Worm (Caenorhabditis elegans) whole organism, late embryonic: Measurements from ENCODE around the gene K05F1.6.

Experiments
- C08G9.2 ChIP-seq: sonication (generic microtip); optimal IDR thresholded peaks from 2 replicates; lab custom pipeline; 2016; ENCODE audit warnings: mild to moderate bottlenecking, missing genetic modification characterization, moderate library complexity, missing compliant biosample characterization
- F13H6.1 ChIP-seq: sonication (generic microtip); optimal IDR thresholded peaks from 2 replicates; lab custom pipeline; 2016; ENCODE audit warnings: missing genetic modification characterization, missing compliant biosample characterization
- K02D7.2 ChIP-seq: sonication (generic microtip); optimal IDR thresholded peaks from 2 replicates; lab custom pipeline; 2017; ENCODE audit warnings: mild to moderate bottlenecking, missing genetic modification characterization, missing compliant biosample characterization
- ceh-19 ChIP-seq: fragments of 200-800 bp; sonication (Bioruptor generic); optimal IDR thresholded peaks from 2 replicates; lab custom pipeline; 2018; ENCODE audit warnings: mild to moderate bottlenecking, missing genetic modification characterization, missing compliant biosample characterization
- ceh-30 ChIP-seq: fragments of 150-350 bp; optimal IDR thresholded peaks from 2 replicates; lab custom pipeline; 2014; ENCODE audit warnings: missing biosample characterization, missing genetic modification characterization
- ceh-34 ChIP-seq: sonication (generic microtip); optimal IDR thresholded peaks from 2 replicates; lab custom pipeline; 2016; ENCODE audit warnings: mild to moderate bottlenecking, missing genetic modification characterization, missing compliant biosample characterization
- ceh-45 ChIP-seq: fragments of 200-800 bp; sonication (Bioruptor generic); IDR thresholded peaks from 2 replicates; pipeline ENCODE4 v1.3.6; 2022; ENCODE audit warnings: missing genetic modification reagents, missing genetic modification characterization, missing compliant biosample characterization
- che-1 ChIP-seq: sonication (generic microtip); optimal IDR thresholded peaks from 2 replicates; lab custom pipeline; 2016; ENCODE audit warnings: mild to moderate bottlenecking, missing genetic modification characterization, missing compliant biosample characterization
- dve-1 ChIP-seq: sonication (generic microtip); optimal IDR thresholded peaks from 2 replicates; lab custom pipeline; 2017; ENCODE audit warnings: antibody characterized with exemption, mild to moderate bottlenecking, missing genetic modification characterization, missing compliant biosample characterization
- elt-2 ChIP-seq: sonication (generic microtip); optimal IDR thresholded peaks from 2 replicates; lab custom pipeline; 2016; ENCODE audit warnings: missing genetic modification reagents, missing genetic modification characterization, missing compliant biosample characterization
- elt-4 ChIP-seq: sonication (generic microtip); optimal IDR thresholded peaks from 2 replicates; lab custom pipeline; 2016; ENCODE audit warnings: missing genetic modification characterization, missing compliant biosample characterization
- ets-4 ChIP-seq: sonication (generic microtip); optimal IDR thresholded peaks from 2 replicates; lab custom pipeline; 2016; ENCODE audit warnings: missing genetic modification characterization, missing compliant biosample characterization
- eyg-1 ChIP-seq: sonication (generic microtip); optimal IDR thresholded peaks from 2 replicates; lab custom pipeline; 2016; ENCODE audit warnings: missing genotype, missing genetic modification characterization, missing compliant biosample characterization
- fkh-6 ChIP-seq: sonication (generic microtip); optimal IDR thresholded peaks from 2 replicates; lab custom pipeline; 2016; ENCODE audit warnings: missing genetic modification characterization, missing compliant biosample characterization
- hlh-13 ChIP-seq: fragments of 200-800 bp; sonication (Bioruptor generic); optimal IDR thresholded peaks from 2 replicates; lab custom pipeline; 2018; ENCODE audit warnings: mild to moderate bottlenecking, missing genetic modification characterization, missing compliant biosample characterization
- hlh-15 ChIP-seq: sonication (generic microtip); optimal IDR thresholded peaks from 2 replicates; lab custom pipeline; 2016; ENCODE audit warnings: missing genetic modification characterization, missing compliant biosample characterization
- hlh-30 ChIP-seq: sonication (generic microtip); optimal IDR thresholded peaks from 2 replicates; lab custom pipeline; 2017; ENCODE audit warnings: antibody characterized with exemption, missing genetic modification characterization, missing compliant biosample characterization; ENCODE audit not compliant: insufficient read depth
- hlh-6 ChIP-seq: sonication (generic microtip); optimal IDR thresholded peaks from 2 replicates; lab custom pipeline; 2016; ENCODE audit warnings: missing genotype, missing genetic modification characterization, missing compliant biosample characterization
- lin-11 ChIP-seq: fragments of 200-800 bp; sonication (Bioruptor generic); optimal IDR thresholded peaks from 2 replicates; lab custom pipeline; 2018; ENCODE audit warnings: mild to moderate bottlenecking, missing genetic modification characterization, missing compliant biosample characterization
- madf-2 ChIP-seq: sonication (generic microtip); optimal IDR thresholded peaks from 2 replicates; lab custom pipeline; 2017; ENCODE audit warnings: missing genetic modification characterization, missing compliant biosample characterization
- mec-3 ChIP-seq: sonication (generic microtip); optimal IDR thresholded peaks from 2 replicates; lab custom pipeline; 2016; ENCODE audit warnings: borderline replicate concordance, missing genetic modification characterization, missing compliant biosample characterization
- nfya-1 ChIP-seq: sonication (generic microtip); optimal IDR thresholded peaks from 2 replicates; lab custom pipeline; 2017; ENCODE audit warnings: missing genetic modification characterization, mild to moderate bottlenecking, missing compliant biosample characterization, antibody characterized with exemption, moderate library complexity
- nhr-11 ChIP-seq: fragments of 150-350 bp; optimal IDR thresholded peaks from 2 replicates; lab custom pipeline; 2014; ENCODE audit warnings: missing biosample characterization, missing genetic modification characterization
- npax-4 ChIP-seq: sonication (generic microtip); optimal IDR thresholded peaks from 2 replicates; lab custom pipeline; 2016; ENCODE audit warnings: missing genetic modification characterization, missing compliant biosample characterization
- odd-2 ChIP-seq: sonication (generic microtip); optimal IDR thresholded peaks from 2 replicates; lab custom pipeline; 2017; ENCODE audit warnings: antibody characterized with exemption, mild to moderate bottlenecking, missing genetic modification characterization, missing compliant biosample characterization
- pag-3 ChIP-seq: sonication (generic microtip); optimal IDR thresholded peaks from 2 replicates; lab custom pipeline; 2016; ENCODE audit warnings: missing compliant biosample characterization, missing genetic modification characterization, borderline replicate concordance
- pax-1 ChIP-seq: fragments of 150-350 bp; optimal IDR thresholded peaks from 2 replicates; lab custom pipeline; 2014; ENCODE audit warnings: missing biosample characterization, missing genetic modification characterization
- pha-2 ChIP-seq: sonication (generic microtip); optimal IDR thresholded peaks from 2 replicates; lab custom pipeline; 2017; ENCODE audit warnings: mild to moderate bottlenecking, missing genetic modification characterization, missing compliant biosample characterization
- pros-1 ChIP-seq: fragments of 150-350 bp; optimal IDR thresholded peaks from 2 replicates; lab custom pipeline; 2014; ENCODE audit warnings: missing biosample characterization, missing genetic modification reagents, missing genetic modification characterization
- rnt-1 ChIP-seq: sonication (generic microtip); optimal IDR thresholded peaks from 2 replicates; lab custom pipeline; 2016; ENCODE audit warnings: missing genetic modification characterization, missing compliant biosample characterization
- sdc-2 ChIP-seq: sonication (generic microtip); optimal IDR thresholded peaks from 2 replicates; lab custom pipeline; 2016; ENCODE audit warnings: missing genotype, missing genetic modification characterization, missing compliant biosample characterization
- sox-2 ChIP-seq: fragments of 200-800 bp; sonication (Bioruptor generic); IDR thresholded peaks from 2 replicates; pipeline ENCODE4 v1.3.6; 2022; ENCODE audit warnings: missing genetic modification reagents, missing genetic modification characterization, missing compliant biosample characterization
- sox-4 ChIP-seq: sonication (generic microtip); optimal IDR thresholded peaks from 2 replicates; lab custom pipeline; 2017; ENCODE audit warnings: mild to moderate bottlenecking, missing genetic modification characterization, inconsistent platforms, missing compliant biosample characterization
- syd-9 ChIP-seq: sonication (generic microtip); optimal IDR thresholded peaks from 2 replicates; lab custom pipeline; 2016; ENCODE audit warnings: mild to moderate bottlenecking, missing genetic modification characterization, moderate library complexity, missing compliant biosample characterization
- unc-42 ChIP-seq: sonication (generic microtip); optimal IDR thresholded peaks from 2 replicates; lab custom pipeline; 2016; ENCODE audit warnings: missing genotype, missing genetic modification characterization, missing compliant biosample characterization
- unc-55 ChIP-seq: sonication (generic microtip); optimal IDR thresholded peaks from 2 replicates; lab custom pipeline; 2017; ENCODE audit warnings: missing biosample characterization, missing genetic modification reagents, missing genetic modification characterization
- unc-86 ChIP-seq: sonication (generic microtip); optimal IDR thresholded peaks from 2 replicates; lab custom pipeline; 2016; ENCODE audit warnings: missing genetic modification characterization, missing compliant biosample characterization
- ztf-16 ChIP-seq: sonication (generic microtip); optimal IDR thresholded peaks from 2 replicates; lab custom pipeline; 2017; ENCODE audit warnings: missing genetic modification characterization, missing compliant biosample characterization

Gene K05F1.6

ce11 chrII:5772547-5773142 lies 9.7 kb upstream of the K05F1.6 start (continued):
- TF ChIP-seq C08G9.2 (tag; lab: Kevin White, UChicago) (peak; percentile 47), unc-55 (GFP tag; lab: Kevin White, UChicago) (no peak), fkh-6 (peak; percentile 59), ceh-45 (0 out of 2 replicates have a peak, but pooled peaks have one; percentile 20), nhr-11 (tag; lab: Kevin White, UChicago) (no peak), sox-2 (GFP tag; lab: Robert Waterston, UW) (no peak; the same call in 1 of the 2 replicates), hlh-13 (GFP tag; lab: Kevin White, UChicago) (peak; percentile 59), elt-2 (tag; lab: Kevin White, UChicago) (peak; percentile 87), madf-2 (peak; percentile 47), dve-1 (peak; percentile 66), pros-1 (tag; lab: Kevin White, UChicago) (no peak), lin-11 (tag; lab: Kevin White, UChicago) (peak; percentile 12), hlh-15 (tag; lab: Kevin White, UChicago) (no peak), pha-2 (no peak), hlh-6 (peak; percentile 48), npax-4 (tag; lab: Kevin White, UChicago) (no peak), mec-3 (tag; lab: Kevin White, UChicago) (no peak), syd-9 (tag; lab: Kevin White, UChicago) (peak; percentile 35), eyg-1 (tag; lab: Kevin White, UChicago) (peak; percentile 43)
- TF ChIP-seq, all 69 proteins: peak for 38

ce11 chrII:5774120-5774519 lies 8.2 kb upstream of the K05F1.6 start, which contains the start of the genes dmd-5 and F10C1.1:
dmd-5 (minus strand) TSS chrII:5774220.
F10C1.1 (plus strand) TSS chrII:5774229.
- TF ChIP-seq pag-3 (tag; lab: Kevin White, UChicago) (no peak), pax-1 (tag; lab: Kevin White, UChicago) (no peak), F13H6.1 (no peak), lin-11 (tag; lab: Kevin White, UChicago) (no peak), ceh-34 (no peak), rnt-1 (no peak), sdc-2 (tag; lab: Kevin White, UChicago) (no peak), fkh-6 (no peak), ztf-16 (tag; lab: Kevin White, UChicago) (no peak), unc-86 (tag; lab: Kevin White, UChicago) (no peak), ceh-19 (GFP tag; lab: Kevin White, UChicago) (no peak), odd-2 (no peak), ceh-30 (tag; lab: Kevin White, UChicago) (no peak), sox-4 (no peak), elt-4 (tag; lab: Kevin White, UChicago) (no peak), K02D7.2 (tag; lab: Kevin White, UChicago) (no peak), pros-1 (tag; lab: Kevin White, UChicago) (no peak), ets-4 (tag; lab: Kevin White, UChicago) (no peak), hlh-6 (no peak), dve-1 (no peak)

DNA sequence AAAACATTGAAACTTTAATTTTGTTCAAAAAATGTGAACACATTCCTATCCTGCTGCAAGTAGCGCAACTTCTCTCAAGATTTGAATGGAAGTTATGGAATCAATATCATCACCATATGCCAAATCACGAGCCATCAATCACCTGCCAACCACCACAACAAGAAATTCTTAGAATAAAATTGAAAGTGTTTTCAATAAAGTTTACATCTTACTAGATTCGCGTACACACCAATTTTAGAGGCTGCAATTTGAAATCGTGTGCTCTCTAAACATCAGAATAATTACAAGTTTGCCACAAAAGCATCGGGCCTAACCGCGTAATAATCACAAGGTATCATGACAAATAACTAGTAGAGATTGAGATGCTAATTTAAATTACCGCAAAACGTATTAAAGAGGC lies 7.4 kb upstream of the K05F1.6 start:
- TF ChIP-seq elt-2 (tag; lab: Kevin White, UChicago) (no peak), unc-42 (tag; lab: Kevin White, UChicago) (no peak)

- TF ChIP-seq dve-1: no peak
- no peak for TF ChIP-seq eyg-1 (tag; lab: Kevin White, UChicago)
- TF ChIP-seq hlh-30: no peak
- no peak for TF ChIP-seq che-1 (tag; lab: Kevin White, UChicago)
- TF ChIP-seq nfya-1 (tag; lab: Kevin White, UChicago): no peak
Measured at ce11 chrII:5777372-5777771, 4.9 kb upstream of the K05F1.6 start.
